Fruit fly (Drosophila melanogaster): Measurements from ENCODE around the gene CG7453.

CG7453 gene

DNA sequence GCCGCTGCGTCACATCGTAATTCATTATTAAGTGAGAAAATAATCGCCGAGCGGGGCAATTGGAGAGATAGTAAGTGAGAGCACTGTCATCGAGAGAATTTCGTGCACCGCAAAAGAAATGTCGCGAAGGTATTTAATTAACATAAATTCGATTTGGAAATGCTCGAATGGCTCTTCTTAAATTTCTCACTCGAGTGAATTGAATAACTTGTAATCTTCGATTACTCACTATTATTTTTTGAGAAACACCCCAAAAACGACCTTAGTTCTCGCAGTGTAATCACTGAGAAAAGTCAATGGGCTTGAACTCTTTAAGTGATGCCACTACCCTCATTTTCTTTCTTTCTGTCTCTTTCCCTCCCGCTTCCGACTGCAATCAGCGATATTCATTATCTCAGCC is 25.0 kb upstream of the CG7453 start (continued):
- TF ChIP-seq schlank (tag; optimal IDR thresholded peaks at IDR 0.05) (peak; percentile 23), nau (GFP tag; optimal IDR thresholded peaks at IDR 0.05) (peak; percentile 51), CG8281 (tag; optimal IDR thresholded peaks at IDR 0.05) (peak; percentile 53), CG16863 (GFP tag; optimal IDR thresholded peaks at IDR 0.05) (peak; percentile 89), CG10431 (GFP tag; optimal IDR thresholded peaks at IDR 0.05) (peak; percentile 45), CG12236 (GFP tag; optimal IDR thresholded peaks at IDR 0.05) (peak; percentile 86), CG4707 (GFP tag; optimal IDR thresholded peaks at IDR 0.05) (peak; percentile 74), CG8944 (GFP tag; optimal IDR thresholded peaks at IDR 0.05) (peak; percentile 82), Gsc (GFP tag; IDR thresholded peaks at IDR 0.05) (peak; percentile 54; the same call in 1 of the 2 replicates), CG8478 (optimal IDR thresholded peaks at IDR 0.05) (no peak), CG12104 (GFP tag; optimal IDR thresholded peaks at IDR 0.05) (peak; percentile 62), Opbp (GFP tag; IDR thresholded peaks at IDR 0.05; ENCODE audit: partially characterized antibody) (no peak), CG5953 (GFP tag; IDR thresholded peaks at IDR 0.05) (peak; percentile 81), Bdp1 (GFP tag; optimal IDR thresholded peaks at IDR 0.05) (peak; percentile 56), tgo (GFP tag; IDR thresholded peaks at IDR 0.05) (peak; percentile 78), cato (GFP tag; optimal IDR thresholded peaks at IDR 0.05; ENCODE audit: borderline replicate concordance) (peak; percentile 71), CG12219 (GFP tag; optimal IDR thresholded peaks at IDR 0.05) (peak; percentile 85), gem (tag; optimal IDR thresholded peaks at IDR 0.05) (peak; percentile 93), Ravus (GFP tag; IDR thresholded peaks at IDR 0.05) (no peak), CG17328 (GFP tag; IDR thresholded peaks at IDR 0.05) (peak; percentile 95), CG11504 (tag; optimal IDR thresholded peaks at IDR 0.05) (peak; percentile 85), CoRest (tag; optimal IDR thresholded peaks at IDR 0.05) (peak; percentile 83), tna (GFP tag; IDR thresholded peaks at IDR 0.05; ENCODE audit: partially characterized antibody) (no peak), Side (GFP tag; optimal IDR thresholded peaks at IDR 0.05) (peak; percentile 81), sima (GFP tag; optimal IDR thresholded peaks at IDR 0.05) (peak; percentile 60), CG8765 (GFP tag; IDR thresholded peaks at IDR 0.05) (peak; percentile 83), dysf (GFP tag; IDR thresholded peaks at IDR 0.05) (peak; percentile 76; the same call in 2 of the 3 replicates), z (GFP tag; IDR thresholded peaks at IDR 0.05) (peak; percentile 21; the same call in 1 of the 3 replicates), CG32532 (GFP tag; IDR thresholded peaks at IDR 0.05) (peak; percentile 58; the same call in 1 of the 2 replicates), gro (GFP tag; optimal IDR thresholded peaks at IDR 0.05) (peak; percentile 58), Poxn (GFP tag; IDR thresholded peaks at IDR 0.05) (no peak), CG12744 (GFP tag; optimal IDR thresholded peaks at IDR 0.05) (peak; percentile 73), CG3281 (GFP tag; optimal IDR thresholded peaks at IDR 0.05) (peak; percentile 8), Nf-YB (GFP tag; optimal IDR thresholded peaks at IDR 0.05) (peak; percentile 67), zf30C (GFP tag; optimal IDR thresholded peaks at IDR 0.05) (peak; percentile 86), vvl (GFP tag; IDR thresholded peaks at IDR 0.05) (peak; percentile 95), sisA (GFP tag; IDR thresholded peaks at IDR 0.05) (peak; percentile 86), Ptx1 (GFP tag; IDR thresholded peaks at IDR 0.05) (peak; percentile 71), H2.0 (GFP tag; IDR thresholded peaks at IDR 0.05) (peak; percentile 73), CG15269 (tag; optimal IDR thresholded peaks at IDR 0.05) (peak; percentile 45), dati (GFP tag; IDR thresholded peaks at IDR 0.05) (peak; percentile 72), CG3163 (GFP tag; optimal IDR thresholded peaks at IDR 0.05) (peak; percentile 81), CG12071 (GFP tag; optimal IDR thresholded peaks at IDR 0.05) (peak; percentile 53), CG4820 (GFP tag; optimal IDR thresholded peaks at IDR 0.05) (peak; percentile 91), CG3847 (GFP tag; IDR thresholded peaks at IDR 0.05) (peak; percentile 64; the same call in 1 of the 2 replicates), CG5180 (GFP tag; optimal IDR thresholded peaks at IDR 0.05) (peak; percentile 59), danr (GFP tag; IDR thresholded peaks at IDR 0.05) (peak; percentile 67), Ets97D (GFP tag; optimal IDR thresholded peaks at IDR 0.05) (peak; percentile 70), croc (GFP tag; conservative IDR thresholded peaks at IDR 0.05) (peak; percentile 88), caup (GFP tag; optimal IDR thresholded peaks at IDR 0.05; ENCODE audit: severe bottlenecking) (peak; percentile 49), CG6854 (GFP tag; optimal IDR thresholded peaks at IDR 0.05) (peak; percentile 8)
